Fruit fly (Drosophila melanogaster): ENCODE results near the gene CG8833.

Gene CG8833

DNA sequence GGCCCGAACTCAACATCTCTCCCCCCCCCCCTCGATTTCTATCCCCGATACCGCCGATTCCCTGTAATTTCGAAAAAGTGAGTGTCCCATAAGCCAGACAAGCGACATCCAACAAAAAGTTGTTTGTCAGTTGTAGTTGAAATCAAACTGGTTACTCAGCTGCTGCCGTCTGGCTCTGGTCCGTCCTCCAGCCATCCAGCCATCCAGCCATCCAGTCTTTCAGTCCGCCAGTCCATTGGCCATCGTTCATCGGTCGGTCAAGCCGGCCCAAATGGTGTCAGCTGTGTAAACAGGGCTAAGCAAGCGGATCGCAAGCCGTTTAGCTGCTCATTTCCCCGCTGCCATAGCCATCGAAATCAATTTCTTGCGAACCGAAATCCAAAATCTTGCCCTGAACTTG, 47.2 kb downstream of the CG8833 start:
- TF ChIP-seq insv (optimal IDR thresholded peaks at IDR 0.05) (no peak), psq (optimal IDR thresholded peaks at IDR 0.05) (no peak), Myc (optimal IDR thresholded peaks at IDR 0.05) (no peak)

DNA sequence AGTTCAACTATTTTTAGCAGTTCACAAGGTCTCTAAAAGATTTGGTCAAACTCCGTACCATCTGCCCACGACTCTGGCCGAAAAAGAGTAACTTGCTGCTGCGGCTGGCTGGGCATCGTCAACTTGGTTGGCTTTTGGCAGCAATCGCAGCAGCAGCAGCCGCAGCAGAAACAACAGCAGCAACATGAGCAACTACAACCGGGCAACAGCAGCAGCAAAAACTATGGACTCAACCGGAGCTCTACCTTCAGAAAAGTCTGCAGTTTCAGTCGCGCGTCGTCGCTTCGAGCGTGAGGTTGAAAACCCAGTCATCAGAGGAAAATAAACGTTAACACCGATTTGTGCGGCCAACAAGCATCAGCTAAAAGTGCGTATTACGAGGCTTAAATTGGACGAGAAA, 50.1 kb downstream of the CG8833 start, which contains the start of gene CG13737:
Gene CG13737, plus strand, starts transcription at position 266 of the 400 bp plus-strand sequence.
- TF ChIP-seq insv (optimal IDR thresholded peaks at IDR 0.05) (no peak), Myc (optimal IDR thresholded peaks at IDR 0.05) (no peak), h (optimal IDR thresholded peaks at IDR 0.05) (no peak), ttk (optimal IDR thresholded peaks at IDR 0.05) (no peak), psq (optimal IDR thresholded peaks at IDR 0.05) (no peak), Sin3A (optimal IDR thresholded peaks at IDR 0.05) (no peak)

DNA sequence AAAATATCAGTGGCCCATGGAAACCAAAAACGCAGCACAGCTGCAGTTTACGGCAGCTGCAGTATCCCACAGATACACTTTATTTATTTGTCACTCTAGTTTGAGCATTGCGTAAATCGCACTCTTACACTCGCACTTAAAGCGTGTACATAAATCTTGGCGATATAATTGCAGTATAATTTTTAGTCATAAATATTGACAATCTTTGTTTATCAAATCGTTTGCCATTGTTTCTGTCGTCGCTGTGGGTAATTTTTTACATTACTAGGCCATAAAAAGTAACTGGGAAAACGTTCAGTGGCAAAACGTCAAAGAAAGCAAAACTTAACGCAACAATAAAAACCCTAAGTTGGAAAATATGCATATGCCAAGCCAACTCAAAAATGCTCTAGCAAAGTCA, 50.9 kb downstream of the CG8833 start:
- TF ChIP-seq insv (optimal IDR thresholded peaks at IDR 0.05) (no peak), ttk (optimal IDR thresholded peaks at IDR 0.05) (no peak), h (optimal IDR thresholded peaks at IDR 0.05) (no peak), psq (optimal IDR thresholded peaks at IDR 0.05) (no peak), Myc (optimal IDR thresholded peaks at IDR 0.05) (no peak), Sin3A (optimal IDR thresholded peaks at IDR 0.05) (no peak)

dm6 chr3L:13876967-13877366, 51.8 kb downstream of the CG8833 start:
- TF ChIP-seq Sin3A (optimal IDR thresholded peaks at IDR 0.05) = no peak
- no peak for TF ChIP-seq h (optimal IDR thresholded peaks at IDR 0.05)
